Fruit fly (Drosophila melanogaster) whole organism, embryonic: Measurements from ENCODE around the gene Gr32a.

ENCODE experiments used
- B-H1 ChIP-seq: fragments of 200-800 bp; sonication (Bioruptor generic); IDR thresholded peaks from 3 replicates; pipeline ENCODE4 v1.3.6; 2022; ENCODE audit warnings: missing biosample characterization, missing genetic modification characterization
- CG10366 ChIP-seq: fragments of 200-800 bp; sonication (Bioruptor generic); IDR thresholded peaks from 2 replicates; pipeline ENCODE4 v1.3.6; 2022; ENCODE audit warnings: missing biosample characterization, missing genetic modification characterization
- CG10654 ChIP-seq: fragments of 200-800 bp; sonication (Bioruptor generic); optimal IDR thresholded peaks from 2 replicates; lab custom pipeline; 2016; ENCODE audit warnings: missing biosample characterization, missing genetic modification characterization
- CG11456 ChIP-seq: fragments of 200-800 bp; sonication (Bioruptor generic); IDR thresholded peaks from 3 replicates; pipeline ENCODE4 v1.3.6; 2022; ENCODE audit warnings: missing biosample characterization, missing genetic modification characterization
- CG12155 ChIP-seq: fragments of 200-800 bp; sonication (Bioruptor generic); optimal IDR thresholded peaks from 3 replicates; lab custom pipeline; 2016; ENCODE audit warnings: missing biosample characterization, missing genetic modification characterization
- CG12219 ChIP-seq: fragments of 200-800 bp; sonication (Bioruptor generic); optimal IDR thresholded peaks from 3 replicates; lab custom pipeline; 2018; ENCODE audit warnings: missing biosample characterization, mild to moderate bottlenecking, missing genetic modification characterization
- CG13296 ChIP-seq: fragments of 200-800 bp; sonication (Bioruptor generic); optimal IDR thresholded peaks from 3 replicates; lab custom pipeline; 2018; ENCODE audit warnings: missing biosample characterization, mild to moderate bottlenecking, missing genetic modification characterization
- CG14965 ChIP-seq: fragments of 200-800 bp; sonication (Bioruptor generic); optimal IDR thresholded peaks from 2 replicates; lab custom pipeline; 2016; ENCODE audit warnings: missing biosample characterization, missing genetic modification characterization, borderline replicate concordance
- CG15011 ChIP-seq: fragments of 200-800 bp; sonication (Bioruptor generic); optimal IDR thresholded peaks from 3 replicates; lab custom pipeline; 2018; ENCODE audit warnings: missing biosample characterization, mild to moderate bottlenecking, missing genetic modification characterization
- CG1529 ChIP-seq: fragments of 200-800 bp; sonication (Bioruptor generic); optimal IDR thresholded peaks from 3 replicates; lab custom pipeline; 2018; ENCODE audit warnings: missing biosample characterization, missing genetic modification characterization
- CG1602 ChIP-seq: fragments of 200-800 bp; sonication (Bioruptor generic); optimal IDR thresholded peaks from 3 replicates; lab custom pipeline; 2016; ENCODE audit warnings: missing biosample characterization, missing genetic modification characterization
- CG17385 ChIP-seq: fragments of 200-800 bp; sonication (Bioruptor generic); optimal IDR thresholded peaks from 3 replicates; lab custom pipeline; 2018; ENCODE audit warnings: missing biosample characterization, mild to moderate bottlenecking, missing genetic modification characterization
- CG18599 ChIP-seq: fragments of 200-800 bp; sonication (Bioruptor generic); optimal IDR thresholded peaks from 3 replicates; lab custom pipeline; 2017; ENCODE audit warnings: missing biosample characterization, missing genetic modification characterization, mild to moderate bottlenecking, moderate library complexity, missing genetic modification reagents
- CG2875 ChIP-seq: fragments of 200-800 bp; sonication (Bioruptor generic); optimal IDR thresholded peaks from 2 replicates; lab custom pipeline; 2017; ENCODE audit warnings: missing biosample characterization, mild to moderate bottlenecking, missing genetic modification characterization, missing genetic modification reagents
- CG30403 ChIP-seq: fragments of 200-800 bp; sonication (Bioruptor generic); optimal IDR thresholded peaks from 3 replicates; lab custom pipeline; 2016; ENCODE audit warnings: missing biosample characterization, missing genetic modification characterization
- CG3163 ChIP-seq: fragments of 200-800 bp; sonication (Bioruptor generic); optimal IDR thresholded peaks from 3 replicates; lab custom pipeline; 2016; ENCODE audit warnings: missing biosample characterization, missing genetic modification characterization
- CG3847 ChIP-seq: fragments of 200-800 bp; sonication (Bioruptor generic); IDR thresholded peaks from 2 replicates; pipeline ENCODE4 v1.3.6; 2022; ENCODE audit warnings: missing biosample characterization, missing genetic modification characterization
- CG4360 ChIP-seq: fragments of 200-800 bp; sonication (Bioruptor generic); IDR thresholded peaks from 2 replicates; pipeline ENCODE4 v1.3.6; 2022; ENCODE audit warnings: missing biosample characterization, missing genetic modification characterization
- CG5180 ChIP-seq: fragments of 200-800 bp; sonication (Bioruptor generic); optimal IDR thresholded peaks from 3 replicates; lab custom pipeline; 2017; ENCODE audit warnings: missing biosample characterization, missing genetic modification characterization, mild to moderate bottlenecking, moderate library complexity, missing genetic modification reagents
- CG6813 ChIP-seq: fragments of 200-800 bp; sonication (Bioruptor generic); optimal IDR thresholded peaks from 2 replicates; lab custom pipeline; 2017; ENCODE audit warnings: missing biosample characterization, missing genetic modification characterization, mild to moderate bottlenecking, moderate library complexity, missing genetic modification reagents
- CG7786 ChIP-seq: fragments of 200-800 bp; sonication (Bioruptor generic); optimal IDR thresholded peaks from 2 replicates; lab custom pipeline; 2016; ENCODE audit warnings: missing biosample characterization, missing genetic modification characterization
- CG7839 ChIP-seq: fragments of 200-800 bp; sonication (Bioruptor generic); optimal IDR thresholded peaks from 3 replicates; lab custom pipeline; 2018; ENCODE audit warnings: missing biosample characterization, mild to moderate bottlenecking, missing genetic modification characterization, moderate library complexity
- CG7928 ChIP-seq: fragments of 200-800 bp; sonication (Bioruptor generic); optimal IDR thresholded peaks from 2 replicates; lab custom pipeline; 2017; ENCODE audit warnings: missing biosample characterization, mild to moderate bottlenecking, missing genetic modification characterization
- D ChIP-seq, 2 experiments: fragments of 200-800 bp in 1 of 2; fragments of >200 bp in 1 of 2; sonication (Bioruptor generic) in 1 of 2; optimal IDR thresholded peaks; 2 replicates in 1 of 2; 3 replicates in 1 of 2; lab custom pipeline; 2017; ENCODE audit warnings: mild to moderate bottlenecking in 1 of 2, missing biosample characterization in 1 of 2, missing genetic modification characterization in 1 of 2, missing genetic modification reagents in 1 of 2
- Drgx ChIP-seq: fragments of 200-800 bp; sonication (Bioruptor generic); IDR thresholded peaks from 2 replicates; pipeline ENCODE4 v1.3.6; 2022; ENCODE audit warnings: missing biosample characterization, missing genetic modification characterization
- HLH3B ChIP-seq: fragments of 200-800 bp; sonication (Bioruptor generic); IDR thresholded peaks from 2 replicates; pipeline ENCODE4 v1.3.6; 2022; ENCODE audit warnings: missing biosample characterization, missing genetic modification characterization
- MBD-R2 ChIP-seq: fragments of 200-800 bp; sonication (Bioruptor generic); IDR thresholded peaks from 2 replicates; pipeline ENCODE4 v1.3.6; 2022; ENCODE audit warnings: missing biosample characterization, missing genetic modification characterization
- Mrtf ChIP-seq: fragments of 200-800 bp; sonication (Bioruptor generic); IDR thresholded peaks from 3 replicates; pipeline ENCODE4 v1.3.6; 2022; ENCODE audit warnings: missing biosample characterization, missing genetic modification characterization
- NFAT ChIP-seq: fragments of 200-800 bp; sonication (Bioruptor generic); IDR thresholded peaks from 2 replicates; pipeline ENCODE4 v1.3.6; 2022; ENCODE audit warnings: missing biosample characterization, missing genetic modification characterization
- NK7.1 ChIP-seq: fragments of 200-800 bp; sonication (Bioruptor generic); optimal IDR thresholded peaks from 3 replicates; lab custom pipeline; 2016; ENCODE audit warnings: missing biosample characterization, missing genetic modification characterization
- Pdp1 ChIP-seq, 2 experiments: fragments of 200-800 bp; sonication (Bioruptor generic); optimal IDR thresholded peaks; 3 replicates each; lab custom pipeline; 2016; ENCODE audit warnings: missing biosample characterization in 2 of 2, missing genetic modification characterization in 2 of 2, mild to moderate bottlenecking in 1 of 2, moderate library complexity in 1 of 2
- Ptx1 ChIP-seq: fragments of 200-800 bp; sonication (Bioruptor generic); IDR thresholded peaks from 2 replicates; pipeline ENCODE4 v1.3.6; 2022; ENCODE audit warnings: missing biosample characterization, missing genetic modification characterization
- Scr ChIP-seq: fragments of 200-800 bp; sonication (Bioruptor generic); IDR thresholded peaks from 2 replicates; pipeline ENCODE4 v1.3.6; 2022; ENCODE audit warnings: missing biosample characterization, missing genetic modification characterization; ENCODE audit not compliant: partially characterized antibody
- TFAM ChIP-seq: fragments of 200-800 bp; sonication (Bioruptor generic); optimal IDR thresholded peaks from 2 replicates; lab custom pipeline; 2017; ENCODE audit warnings: missing biosample characterization, missing genetic modification characterization, inconsistent platforms
- Xbp1 ChIP-seq: fragments of 200-800 bp; sonication (Bioruptor generic); optimal IDR thresholded peaks from 3 replicates; lab custom pipeline; 2016; ENCODE audit warnings: missing biosample characterization, mild to moderate bottlenecking, missing genetic modification characterization
- al ChIP-seq: fragments of 200-800 bp; sonication (Bioruptor generic); IDR thresholded peaks from 2 replicates; pipeline ENCODE4 v1.3.6; 2022; ENCODE audit warnings: missing biosample characterization, missing genetic modification characterization
- ato ChIP-seq: fragments of 200-800 bp; sonication (Bioruptor generic); IDR thresholded peaks from 2 replicates; pipeline ENCODE4 v1.3.6; 2022; ENCODE audit warnings: missing biosample characterization, missing genetic modification characterization; ENCODE audit not compliant: partially characterized antibody
- bcd ChIP-seq: fragments of 200-800 bp; sonication (Bioruptor generic); optimal IDR thresholded peaks from 2 replicates; lab custom pipeline; 2017; ENCODE audit warnings: missing biosample characterization, mild to moderate bottlenecking, missing genetic modification characterization
- crol ChIP-seq: fragments of 200-800 bp; sonication (Bioruptor generic); IDR thresholded peaks from 2 replicates; pipeline ENCODE4 v1.3.6; 2022; ENCODE audit warnings: missing biosample characterization, missing genetic modification characterization
- dm ChIP-seq: fragments of 200-800 bp; sonication (Bioruptor generic); optimal IDR thresholded peaks from 3 replicates; lab custom pipeline; 2016; ENCODE audit warnings: missing biosample characterization, missing genetic modification characterization
- ham ChIP-seq: fragments of 200-800 bp; sonication (Bioruptor generic); IDR thresholded peaks from 2 replicates; pipeline ENCODE4 v1.3.6; 2022; ENCODE audit warnings: missing biosample characterization, missing genetic modification characterization
- inv ChIP-seq: fragments of 200-800 bp; sonication (Bioruptor generic); IDR thresholded peaks from 2 replicates; pipeline ENCODE4 v1.3.6; 2022; ENCODE audit warnings: missing biosample characterization, missing genetic modification characterization; ENCODE audit not compliant: partially characterized antibody
- lmd ChIP-seq: fragments of 200-800 bp; sonication (Bioruptor generic); IDR thresholded peaks from 2 replicates; pipeline ENCODE4 v1.3.6; 2022; ENCODE audit warnings: missing biosample characterization, missing genetic modification characterization
- nerfin-1 ChIP-seq: fragments of 200-800 bp; sonication (Bioruptor generic); optimal IDR thresholded peaks from 3 replicates; lab custom pipeline; 2019; ENCODE audit warnings: missing biosample characterization, mild to moderate bottlenecking, missing genetic modification characterization, moderate library complexity
- pb ChIP-seq: fragments of 200-800 bp; sonication (Bioruptor generic); optimal IDR thresholded peaks from 3 replicates; lab custom pipeline; 2016; ENCODE audit warnings: missing biosample characterization, missing genetic modification characterization
- row ChIP-seq: fragments of 200-800 bp; sonication (Bioruptor generic); IDR thresholded peaks from 3 replicates; pipeline ENCODE4 v1.3.6; 2022; ENCODE audit warnings: missing biosample characterization, missing genetic modification characterization
- tin ChIP-seq: fragments of 200-800 bp; sonication (Bioruptor generic); optimal IDR thresholded peaks from 3 replicates; lab custom pipeline; 2016; ENCODE audit warnings: missing biosample characterization, missing genetic modification characterization
- vnd ChIP-seq: fragments of 200-800 bp; sonication (Bioruptor generic); IDR thresholded peaks from 3 replicates; pipeline ENCODE4 v1.3.6; 2022; ENCODE audit warnings: missing biosample characterization, missing genetic modification characterization; ENCODE audit not compliant: partially characterized antibody

The Gr32a gene

DNA sequence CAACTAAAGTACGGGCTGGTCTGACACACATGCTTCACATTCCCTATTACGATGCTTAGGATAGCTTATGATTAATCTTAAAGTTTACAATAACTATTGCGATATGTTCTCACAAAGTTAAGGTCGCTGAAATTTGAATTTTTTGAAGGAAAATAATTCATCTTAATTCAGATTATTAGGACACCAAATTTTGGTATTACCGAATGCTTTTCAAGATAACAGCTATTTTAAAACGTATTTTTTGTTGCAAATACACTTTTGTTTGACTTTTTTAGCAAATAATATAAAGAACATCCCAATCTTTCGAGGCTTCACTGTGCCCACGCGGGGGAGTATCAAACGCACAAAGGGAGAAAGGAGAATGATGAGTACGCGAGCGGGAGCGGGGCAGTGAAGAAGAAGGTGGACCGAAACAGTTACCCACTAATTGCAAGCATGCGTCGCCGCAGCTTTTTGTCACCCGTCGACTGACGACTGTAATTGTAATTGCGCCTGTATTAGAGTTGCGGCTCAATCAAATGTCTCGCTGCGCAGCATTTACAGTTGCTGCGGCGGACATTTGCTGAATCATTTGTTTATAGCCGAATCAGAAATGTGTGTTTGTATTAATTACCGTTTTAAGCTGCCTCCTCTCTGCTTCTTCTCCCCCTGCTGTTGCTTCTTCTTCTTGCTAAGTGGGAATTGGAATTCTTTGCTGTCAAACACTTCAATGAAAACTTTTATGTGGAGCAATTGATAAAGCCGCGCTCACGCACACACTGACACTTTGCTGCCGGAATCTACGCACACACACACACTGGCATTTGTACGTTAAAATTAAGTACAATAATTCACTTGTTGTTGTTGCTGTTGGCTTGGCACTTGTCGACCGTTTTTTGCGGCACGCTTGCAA, 47.6 kb upstream of the Gr32a start (continued):
- 0 out of 3 replicates have a peak, but pooled peaks have one; percentile 27 for TF ChIP-seq CG11456
- TF ChIP-seq CG5180, result no peak
- TF ChIP-seq CG17385 (GFP tag; lab: Kevin White, UChicago), result peak; percentile 71
- no peak for TF ChIP-seq CG10654 (GFP tag; lab: Kevin White, UChicago)
- no peak for TF ChIP-seq nerfin-1 (tag; lab: Kevin White, UChicago)
- no peak for TF ChIP-seq inv
- TF ChIP-seq CG30403 (GFP tag; lab: Kevin White, UChicago), result no peak
- TF ChIP-seq CG3163 (GFP tag; lab: Kevin White, UChicago), result no peak
- TF ChIP-seq Drgx (GFP tag; lab: Robert Waterston, UW), result peak; percentile 50; the same call in 1 of the 2 replicates
- no peak for TF ChIP-seq CG13296 (GFP tag; lab: Kevin White, UChicago)
- no peak for TF ChIP-seq TFAM
- TF ChIP-seq CG14965, result no peak
- TF ChIP-seq D (optimal IDR thresholded peaks at IDR 0.05; lab: Kevin White, UChicago), result no peak
- TF ChIP-seq D (GFP tag; optimal IDR thresholded peaks at IDR 0.05; lab: Kevin White, UChicago), result no peak
- no peak for TF ChIP-seq CG10366
- peak; percentile 44; the same call in 1 of the 2 replicates for TF ChIP-seq Ptx1 (GFP tag; lab: Robert Waterston, UW)
- TF ChIP-seq NFAT (GFP tag; lab: Robert Waterston, UW), result no peak
- no peak for TF ChIP-seq tin (GFP tag; lab: Kevin White, UChicago)
- no peak for TF ChIP-seq HLH3B (GFP tag; lab: Robert Waterston, UW)
- TF ChIP-seq CG1602, result no peak
- TF ChIP-seq vnd (GFP tag; lab: Robert Waterston, UW), result no peak
- TF ChIP-seq CG7839 (tag; lab: Kevin White, UChicago), result peak; percentile 2
- peak; percentile 24; the same call in 1 of the 2 replicates for TF ChIP-seq al (GFP tag; lab: Robert Waterston, UW)
- no peak for TF ChIP-seq MBD-R2 (GFP tag; lab: Robert Waterston, UW)
- no peak for TF ChIP-seq dm (GFP tag; lab: Kevin White, UChicago)
- no peak for TF ChIP-seq CG3847 (GFP tag; lab: Robert Waterston, UW)
- peak; percentile 38 for TF ChIP-seq Xbp1 (GFP tag; lab: Kevin White, UChicago)
- no peak for TF ChIP-seq CG18599 (GFP tag; lab: Kevin White, UChicago)
- peak; percentile 37; the same call in 2 of the 3 replicates for TF ChIP-seq row (GFP tag; lab: Robert Waterston, UW)
- TF ChIP-seq ham (GFP tag; lab: Robert Waterston, UW), result no peak
- peak; percentile 21 for TF ChIP-seq bcd (GFP tag; lab: Kevin White, UChicago)
- no peak for TF ChIP-seq NK7.1
- TF ChIP-seq CG7786, result peak; percentile 19
- TF ChIP-seq CG2875 (GFP tag; lab: Kevin White, UChicago), result no peak
- peak; percentile 34; the same call in 1 of the 2 replicates for TF ChIP-seq lmd
- TF ChIP-seq CG12155, result no peak
- no peak for TF ChIP-seq CG1529 (GFP tag; lab: Kevin White, UChicago)
- TF ChIP-seq CG7928 (GFP tag; lab: Kevin White, UChicago), result peak; percentile 6
- no peak for TF ChIP-seq CG15011 (GFP tag; lab: Kevin White, UChicago)
- no peak for TF ChIP-seq Mrtf (GFP tag; lab: Robert Waterston, UW)
- no peak for TF ChIP-seq B-H1 (GFP tag; lab: Robert Waterston, UW)
- TF ChIP-seq Scr (GFP tag; lab: Robert Waterston, UW), result no peak
- no peak for TF ChIP-seq CG4360 (GFP tag; lab: Robert Waterston, UW)
- peak; percentile 65 for TF ChIP-seq crol (GFP tag; lab: Robert Waterston, UW)
- TF ChIP-seq pb (GFP tag; lab: Kevin White, UChicago), result no peak
- TF ChIP-seq ato (GFP tag; lab: Robert Waterston, UW), result no peak
- no peak for TF ChIP-seq CG12219 (GFP tag; lab: Kevin White, UChicago)
- peak in 1 of 2 experiments; percentile 26 for TF ChIP-seq Pdp1 (GFP tag; optimal IDR thresholded peaks at IDR 0.05; lab: Kevin White, UChicago)
- TF ChIP-seq CG6813 (GFP tag; lab: Kevin White, UChicago), result no peak
